Worm (Caenorhabditis elegans) whole organism, late embryonic: ENCODE data around the gene erh-1.

Experiments used
- C38D4.7 ChIP-seq: fragments of 200-800 bp; sonication (Bioruptor generic); optimal IDR thresholded peaks from 2 replicates; lab custom pipeline; 2018; ENCODE audit warnings: mild to moderate bottlenecking, missing genetic modification characterization, moderate library complexity, missing compliant biosample characterization
- madf-2 ChIP-seq: sonication (generic microtip); optimal IDR thresholded peaks from 2 replicates; lab custom pipeline; 2017; ENCODE audit warnings: missing genetic modification characterization, missing compliant biosample characterization

erh-1 gene

ce11 chrV:10528500-10528899, 50.4 kb downstream of the erh-1 start, which contains the start of gene F25D1.3:
Gene F25D1.3, plus strand, starts transcription at chrV:10528724.
- TF ChIP-seq C38D4.7 (no peak), madf-2 (tag; lab: Kevin White, UChicago) (no peak)
